Worm (Caenorhabditis elegans): Measurements from ENCODE around the gene glb-34.
"Not testable (repeated sequence)": the region's sequence is repeated elsewhere in the genome, so short reads cannot be mapped to it uniquely, and the experiment has no call there.

glb-34 gene

ce11 chrIV:14559267-14559666 is 13.2 kb downstream of the glb-34 start:
- TF ChIP-seq unc-62 (GFP tag; optimal IDR thresholded peaks at IDR 0.05), result no peak

- no peak for TF ChIP-seq unc-62 (GFP tag; optimal IDR thresholded peaks at IDR 0.05)
These were observed 14.9 kb downstream of the glb-34 start for ce11 chrIV:14557642-14558041.

ce11 chrIV:14554788-14555187 is 17.7 kb downstream of the glb-34 start, which contains the start of gene Y57G11B.6:
Gene Y57G11B.6 (minus strand): TSS chrIV:14554888.
- TF ChIP-seq unc-62 (GFP tag; optimal IDR thresholded peaks at IDR 0.05), result no peak

- not testable (repeated sequence) for TF ChIP-seq unc-62 (GFP tag; optimal IDR thresholded peaks at IDR 0.05)
These were observed 20.6 kb downstream of the glb-34 start, which contains the start of gene pals-30 for ce11 chrIV:14551870-14552269. Gene pals-30 (minus strand): TSS chrIV:14551970.

ce11 chrIV:14549308-14549707 is 23.2 kb downstream of the glb-34 start, which contains the start of gene T27E7.9:
Gene T27E7.9 (minus strand): TSS chrIV:14549408.
- TF ChIP-seq unc-62 (GFP tag; optimal IDR thresholded peaks at IDR 0.05), result no peak

- TF ChIP-seq unc-62 (GFP tag; optimal IDR thresholded peaks at IDR 0.05), result no peak
These were observed 25.2 kb downstream of the glb-34 start for ce11 chrIV:14547292-14547691.

- TF ChIP-seq unc-62 (GFP tag; optimal IDR thresholded peaks at IDR 0.05), result no peak
These were observed 30.0 kb downstream of the glb-34 start, which contains the start of gene pals-29 for ce11 chrIV:14542517-14542916. Gene pals-29 (minus strand): TSS chrIV:14542617.

- TF ChIP-seq unc-62 (GFP tag; optimal IDR thresholded peaks at IDR 0.05), result no peak
These were observed 35.6 kb downstream of the glb-34 start, which contains the start of gene T27E7.5 for ce11 chrIV:14536911-14537310. Gene T27E7.5 (plus strand): TSS chrIV:14537163.

ce11 chrIV:14534967-14535366 is 37.5 kb downstream of the glb-34 start, which contains the start of gene T27E7.4:
Gene T27E7.4 (minus strand): TSS chrIV:14535067.
- TF ChIP-seq unc-62 (GFP tag; optimal IDR thresholded peaks at IDR 0.05), result no peak

- TF ChIP-seq unc-62 (GFP tag; optimal IDR thresholded peaks at IDR 0.05), result no peak
These were observed 40.1 kb downstream of the glb-34 start for ce11 chrIV:14532366-14532765.

ce11 chrIV:14530031-14530430 is 42.5 kb downstream of the glb-34 start:
- no peak for TF ChIP-seq unc-62 (GFP tag; optimal IDR thresholded peaks at IDR 0.05)

ce11 chrIV:14528718-14529117 is 43.8 kb downstream of the glb-34 start, which contains the start of gene T27E7.3:
Gene T27E7.3 (plus strand): TSS chrIV:14529018.
- no peak for TF ChIP-seq unc-62 (GFP tag; optimal IDR thresholded peaks at IDR 0.05)

- TF ChIP-seq unc-62 (GFP tag; optimal IDR thresholded peaks at IDR 0.05), result no peak
These were observed 48.9 kb downstream of the glb-34 start, which contains the start of gene srh-63 for ce11 chrIV:14523568-14523967. Gene srh-63 (plus strand): TSS chrIV:14523868.
